Fruit fly (Drosophila melanogaster) whole organism, embryonic: ENCODE data around the gene Ku80.

Experiments used
- Aef1 ChIP-seq: fragments of 200-800 bp; sonication (Bioruptor generic); IDR thresholded peaks from 3 replicates; pipeline ENCODE4 v1.3.6; 2022; ENCODE audit warnings: missing biosample characterization, missing genetic modification characterization
- B-H2 ChIP-seq: fragments of 200-800 bp; sonication (Bioruptor generic); optimal IDR thresholded peaks from 2 replicates; lab custom pipeline; 2018; ENCODE audit warnings: missing biosample characterization, mild to moderate bottlenecking, missing genetic modification characterization
- CG11085 ChIP-seq: fragments of 200-800 bp; sonication (Bioruptor generic); IDR thresholded peaks from 2 replicates; pipeline ENCODE4 v1.3.6; 2022; ENCODE audit warnings: missing biosample characterization, missing genetic modification characterization
- CG12769 ChIP-seq: fragments of 200-800 bp; sonication (Bioruptor generic); optimal IDR thresholded peaks from 2 replicates; lab custom pipeline; 2019; ENCODE audit warnings: missing biosample characterization, mild to moderate bottlenecking, missing genetic modification characterization, moderate library complexity
- CG13287 ChIP-seq: fragments of 200-800 bp; sonication (Bioruptor generic); IDR thresholded peaks from 2 replicates; pipeline ENCODE4 v1.3.6; 2022; ENCODE audit warnings: missing biosample characterization, missing genetic modification characterization; ENCODE audit not compliant: partially characterized antibody
- CG13775 ChIP-seq: fragments of 200-800 bp; sonication (Bioruptor generic); optimal IDR thresholded peaks from 3 replicates; lab custom pipeline; 2017; ENCODE audit warnings: missing biosample characterization, mild to moderate bottlenecking, missing genetic modification characterization
- CG1602 ChIP-seq: fragments of 200-800 bp; sonication (Bioruptor generic); optimal IDR thresholded peaks from 3 replicates; lab custom pipeline; 2016; ENCODE audit warnings: missing biosample characterization, missing genetic modification characterization
- CG1603 ChIP-seq: fragments of 200-800 bp; sonication (Bioruptor generic); optimal IDR thresholded peaks from 2 replicates; lab custom pipeline; 2019; ENCODE audit warnings: missing biosample characterization, mild to moderate bottlenecking, missing genetic modification characterization, moderate library complexity
- CG17912 ChIP-seq: fragments of 200-800 bp; sonication (Bioruptor generic); optimal IDR thresholded peaks from 2 replicates; lab custom pipeline; 2018; ENCODE audit warnings: missing biosample characterization, mild to moderate bottlenecking, missing genetic modification characterization
- CG1792 ChIP-seq: fragments of 200-800 bp; sonication (Bioruptor generic); optimal IDR thresholded peaks from 2 replicates; lab custom pipeline; 2016; ENCODE audit warnings: missing biosample characterization, missing genetic modification characterization
- CG18262 ChIP-seq: fragments of 200-800 bp; optimal IDR thresholded peaks from 3 replicates; lab custom pipeline; 2019; ENCODE audit warnings: missing biosample characterization, mild to moderate bottlenecking, missing genetic modification characterization, moderate library complexity
- CG1832 ChIP-seq: fragments of 200-800 bp; sonication (Bioruptor generic); optimal IDR thresholded peaks from 2 replicates; lab custom pipeline; 2017; ENCODE audit warnings: missing biosample characterization, mild to moderate bottlenecking, missing genetic modification characterization, inconsistent platforms
- CG18764 ChIP-seq: fragments of 200-800 bp; sonication (Bioruptor generic); optimal IDR thresholded peaks from 3 replicates; lab custom pipeline; 2016; ENCODE audit warnings: missing biosample characterization, missing genetic modification characterization
- CG2202 ChIP-seq: fragments of 200-800 bp; sonication (Bioruptor generic); optimal IDR thresholded peaks from 2 replicates; lab custom pipeline; 2018; ENCODE audit warnings: missing biosample characterization, mild to moderate bottlenecking, missing genetic modification characterization
- CG32772 ChIP-seq: fragments of 200-800 bp; sonication (Bioruptor generic); IDR thresholded peaks from 2 replicates; pipeline ENCODE4 v1.3.6; 2022; ENCODE audit warnings: missing biosample characterization, missing genetic modification characterization
- CG3726 ChIP-seq: fragments of 200-800 bp; sonication (Bioruptor generic); IDR thresholded peaks from 3 replicates; pipeline ENCODE4, ENCODE4 v1.3.6; 2022; ENCODE audit warnings: missing biosample characterization, missing genetic modification characterization
- CG4707 ChIP-seq: fragments of 200-800 bp; sonication (Bioruptor generic); optimal IDR thresholded peaks from 2 replicates; lab custom pipeline; 2018; ENCODE audit warnings: missing biosample characterization, mild to moderate bottlenecking, missing genetic modification characterization, moderate library complexity
- Elba2 ChIP-seq: fragments of 200-800 bp; sonication (Bioruptor generic); optimal IDR thresholded peaks from 3 replicates; lab custom pipeline; 2016; ENCODE audit warnings: missing biosample characterization, missing genetic modification characterization
- Ets65A ChIP-seq: fragments of 200-800 bp; sonication (Bioruptor generic); peaks from one replicate; lab custom pipeline; 2016; ENCODE audit warnings: missing biosample characterization, missing genetic modification characterization
- Fer3 ChIP-seq: fragments of 200-800 bp; sonication (Bioruptor generic); optimal IDR thresholded peaks from 2 replicates; lab custom pipeline; 2018; ENCODE audit warnings: missing biosample characterization, mild to moderate bottlenecking, missing genetic modification characterization, moderate library complexity
- H15 ChIP-seq: fragments of 200-800 bp; sonication (Bioruptor generic); IDR thresholded peaks from 3 replicates; pipeline ENCODE4 v1.3.6; 2022; ENCODE audit warnings: missing biosample characterization, missing genetic modification characterization
- Mad ChIP-seq: fragments of 200-800 bp; sonication (Bioruptor generic); optimal IDR thresholded peaks from 2 replicates; lab custom pipeline; 2016; ENCODE audit warnings: missing biosample characterization, missing genetic modification characterization
- NC2α ChIP-seq: fragments of 200-800 bp; sonication (Bioruptor generic); optimal IDR thresholded peaks from 2 replicates; lab custom pipeline; 2016; ENCODE audit warnings: missing biosample characterization, missing genetic modification characterization
- Ptx1 ChIP-seq: fragments of 200-800 bp; sonication (Bioruptor generic); IDR thresholded peaks from 2 replicates; pipeline ENCODE4 v1.3.6; 2022; ENCODE audit warnings: missing biosample characterization, missing genetic modification characterization
- Side ChIP-seq: fragments of 200-800 bp; sonication (Bioruptor generic); optimal IDR thresholded peaks from 2 replicates; lab custom pipeline; 2016; ENCODE audit warnings: missing biosample characterization, missing genetic modification characterization
- Ssrp ChIP-seq: fragments of 200-800 bp; sonication (Bioruptor generic); optimal IDR thresholded peaks from 2 replicates; lab custom pipeline; 2018; ENCODE audit warnings: missing biosample characterization, mild to moderate bottlenecking, missing genetic modification characterization, moderate library complexity
- ab ChIP-seq: fragments of 200-800 bp; sonication (Bioruptor generic); optimal IDR thresholded peaks from 2 replicates; lab custom pipeline; 2016; ENCODE audit warnings: missing biosample characterization, missing genetic modification characterization
- ase ChIP-seq: fragments of 200-800 bp; sonication (Bioruptor generic); IDR thresholded peaks from 3 replicates; pipeline ENCODE4 v1.3.6; 2022; ENCODE audit warnings: missing biosample characterization, missing genetic modification characterization
- bcd ChIP-seq: fragments of 200-800 bp; sonication (Bioruptor generic); optimal IDR thresholded peaks from 2 replicates; lab custom pipeline; 2017; ENCODE audit warnings: missing biosample characterization, mild to moderate bottlenecking, missing genetic modification characterization
- cg ChIP-seq: fragments of 200-800 bp; sonication (Bioruptor generic); optimal IDR thresholded peaks from 3 replicates; lab custom pipeline; 2019; ENCODE audit warnings: missing biosample characterization, mild to moderate bottlenecking, missing genetic modification characterization, moderate library complexity
- croc ChIP-seq: fragments of 200-800 bp; sonication (Bioruptor generic); conservative IDR thresholded peaks from 3 replicates; pipeline ENCODE4 v1.3.6; 2022; ENCODE audit warnings: missing biosample characterization, missing genetic modification characterization
- en ChIP-seq: fragments of 200-800 bp; sonication (Bioruptor generic); optimal IDR thresholded peaks from 2 replicates; lab custom pipeline; 2016; ENCODE audit warnings: missing biosample characterization, missing genetic modification characterization
- gem ChIP-seq: fragments of 200-800 bp; sonication (Bioruptor generic); optimal IDR thresholded peaks from 2 replicates; lab custom pipeline; 2019; ENCODE audit warnings: missing biosample characterization, mild to moderate bottlenecking, missing genetic modification characterization, moderate library complexity
- gfzf ChIP-seq: fragments of 200-800 bp; sonication (Bioruptor generic); optimal IDR thresholded peaks from 2 replicates; lab custom pipeline; 2016; ENCODE audit warnings: missing biosample characterization, mild to moderate bottlenecking, missing genetic modification characterization, moderate library complexity
- hkb ChIP-seq, 2 experiments: fragments of 200-800 bp in 1 of 2; fragments of >200 bp in 1 of 2; sonication (Bioruptor generic) in 1 of 2; IDR thresholded peaks in 1 of 2; optimal IDR thresholded peaks in 1 of 2; 2 replicates each; pipeline versions ENCODE4 v1.3.6 to Lab custom; 2017 to 2022; ENCODE audit warnings: missing biosample characterization in 1 of 2, missing genetic modification characterization in 1 of 2
- inv ChIP-seq: fragments of 200-800 bp; sonication (Bioruptor generic); IDR thresholded peaks from 2 replicates; pipeline ENCODE4 v1.3.6; 2022; ENCODE audit warnings: missing biosample characterization, missing genetic modification characterization; ENCODE audit not compliant: partially characterized antibody
- jigr1 ChIP-seq: fragments of 200-800 bp; sonication (Bioruptor generic); IDR thresholded peaks from 3 replicates; pipeline ENCODE4 v1.3.6; 2022; ENCODE audit warnings: missing biosample characterization, missing genetic modification characterization
- lilli ChIP-seq: fragments of 200-800 bp; sonication (Bioruptor generic); optimal IDR thresholded peaks from 3 replicates; lab custom pipeline; 2016; ENCODE audit warnings: missing biosample characterization, missing genetic modification characterization
- nmo ChIP-seq: fragments of 200-800 bp; sonication (Bioruptor generic); optimal IDR thresholded peaks from 2 replicates; lab custom pipeline; 2018; ENCODE audit warnings: missing biosample characterization, mild to moderate bottlenecking, missing genetic modification characterization, moderate library complexity
- pnt ChIP-seq: fragments of 200-800 bp; sonication (Bioruptor generic); optimal IDR thresholded peaks from 3 replicates; lab custom pipeline; 2016; ENCODE audit warnings: missing biosample characterization, missing genetic modification characterization
- psq ChIP-seq: fragments of 200-800 bp; sonication (Bioruptor generic); optimal IDR thresholded peaks from 2 replicates; lab custom pipeline; 2017; ENCODE audit warnings: missing biosample characterization, missing genetic modification characterization
- salm ChIP-seq: fragments of 200-800 bp; sonication (Bioruptor generic); optimal IDR thresholded peaks from 2 replicates; lab custom pipeline; 2018; ENCODE audit warnings: missing biosample characterization, mild to moderate bottlenecking, missing genetic modification characterization
- scrt ChIP-seq: fragments of 200-800 bp; sonication (Bioruptor generic); optimal IDR thresholded peaks from 2 replicates; lab custom pipeline; 2018; ENCODE audit warnings: missing biosample characterization, mild to moderate bottlenecking, missing genetic modification characterization, moderate library complexity
- slou ChIP-seq: fragments of 200-800 bp; sonication (Bioruptor generic); optimal IDR thresholded peaks from 3 replicates; lab custom pipeline; 2016; ENCODE audit warnings: missing biosample characterization, missing genetic modification characterization
- sr ChIP-seq: fragments of 200-800 bp; sonication (Bioruptor generic); IDR thresholded peaks from 3 replicates; pipeline ENCODE4 v1.3.6; 2022; ENCODE audit warnings: missing biosample characterization, missing genetic modification characterization
- sug ChIP-seq: fragments of 200-800 bp; optimal IDR thresholded peaks from 2 replicates; lab custom pipeline; 2019; ENCODE audit warnings: missing biosample characterization, mild to moderate bottlenecking, missing genetic modification characterization, moderate library complexity
- ttk ChIP-seq: fragments of 200-800 bp; sonication (Bioruptor generic); IDR thresholded peaks from 2 replicates; pipeline ENCODE4 v2.1.2; 2022; ENCODE audit warnings: missing biosample characterization, missing genetic modification characterization
- vfl ChIP-seq: fragments of 200-800 bp; sonication (Bioruptor generic); optimal IDR thresholded peaks from 2 replicates; lab custom pipeline; 2016; ENCODE audit warnings: missing biosample characterization, missing genetic modification characterization
- yki ChIP-seq: fragments of >200 bp; optimal IDR thresholded peaks from 3 replicates; lab custom pipeline; 2018

Gene Ku80

dm6 chr2L:15761409-15762407 is 9.3 kb downstream of the Ku80 start (continued):
- TF ChIP-seq CG11085 (GFP tag; lab: Robert Waterston, UW) (no peak), jigr1 (peak; percentile 66; the same call in 2 of the 3 replicates), salm (tag; lab: Kevin White, UChicago) (peak; percentile 33), gem (peak; percentile 89), en (GFP tag; lab: Kevin White, UChicago) (no peak), yki (lab: Kevin White, UChicago) (no peak), lilli (GFP tag; lab: Kevin White, UChicago) (peak; percentile 49), Fer3 (tag; lab: Kevin White, UChicago) (peak; percentile 58), croc (GFP tag; lab: Robert Waterston, UW) (peak; percentile 62), scrt (GFP tag; lab: Kevin White, UChicago) (no peak), vfl (GFP tag; lab: Kevin White, UChicago) (peak; percentile 1), Elba2 (GFP tag; lab: Kevin White, UChicago) (peak; percentile 10), bcd (GFP tag; lab: Kevin White, UChicago) (peak; percentile 71), inv (GFP tag; lab: Robert Waterston, UW) (no peak), nmo (GFP tag; lab: Kevin White, UChicago) (peak; percentile 81), psq (no peak), ase (peak; percentile 70), CG1832 (GFP tag; lab: Kevin White, UChicago) (no peak), CG13287 (GFP tag; lab: Robert Waterston, UW) (no peak), ttk (peak; percentile 85), Ptx1 (GFP tag; lab: Robert Waterston, UW) (peak; percentile 87), B-H2 (no peak), CG1603 (tag; lab: Kevin White, UChicago) (no peak), gfzf (GFP tag; lab: Kevin White, UChicago) (no peak), cg (GFP tag; lab: Kevin White, UChicago) (peak; percentile 59), ab (no peak), CG18764 (GFP tag; lab: Kevin White, UChicago) (peak; percentile 46), CG18262 (tag; lab: Kevin White, UChicago) (peak; percentile 87), sug (no peak), CG17912 (no peak), NC2α (GFP tag; lab: Kevin White, UChicago) (no peak), Ets65A (GFP tag; lab: Kevin White, UChicago) (peak; percentile 88), CG2202 (peak; percentile 25), Side (no peak), Ssrp (peak; percentile 72), pnt (GFP tag; lab: Kevin White, UChicago) (no peak), Aef1 (peak; percentile 87), CG13775 (GFP tag; lab: Kevin White, UChicago) (peak; percentile 53), CG32772 (GFP tag; lab: Robert Waterston, UW) (peak; percentile 80), sr (no peak), Mad (GFP tag; lab: Kevin White, UChicago) (peak; percentile 34), CG12769 (tag; lab: Kevin White, UChicago) (no peak), CG1602 (GFP tag; lab: Kevin White, UChicago) (peak; percentile 64), H15 (peak; percentile 71; the same call in 2 of the 3 replicates), CG4707 (GFP tag; lab: Kevin White, UChicago) (peak; percentile 16), CG1792 (GFP tag; lab: Kevin White, UChicago) (peak; percentile 36), CG3726 (0 out of 3 replicates have a peak, but pooled peaks have one; percentile 50), hkb (optimal IDR thresholded peaks at IDR 0.05; lab: Kevin White, UChicago) (no peak), hkb (GFP tag; IDR thresholded peaks at IDR 0.05; lab: Robert Waterston, UW) (peak; percentile 84), slou (GFP tag; lab: Kevin White, UChicago) (peak; percentile 16)
